Worm (Caenorhabditis elegans) whole organism, young adult: ENCODE results near the gene riok-3.

Source experiments
- F37B4.10 ChIP-seq: fragments of 200-800 bp; sonication (Bioruptor generic); IDR thresholded peaks from 2 replicates; pipeline ENCODE4 v1.3.6; 2022; ENCODE audit warnings: missing genetic modification characterization, missing compliant biosample characterization
- Y53G8AR.9 ChIP-seq: fragments of 200-800 bp; sonication (Bioruptor generic); conservative IDR thresholded peaks from 2 replicates; pipeline ENCODE4 v1.3.6; 2022; ENCODE audit warnings: missing genetic modification reagents, missing genetic modification characterization, missing compliant biosample characterization
- Y67H2A.10 ChIP-seq: fragments of 200-800 bp; sonication (Bioruptor generic); conservative IDR thresholded peaks from 2 replicates; pipeline ENCODE4 v1.3.6; 2022; ENCODE audit warnings: missing genetic modification reagents, missing genetic modification characterization, missing compliant biosample characterization
- ama-1 ChIP-seq, 3 experiments: fragments of 150-350 bp in 1 of 3; sonication (generic microtip) in 2 of 3; optimal IDR thresholded peaks; 2 replicates each; lab custom pipeline; 2014 to 2018; ENCODE audit warnings: missing biosample characterization in 2 of 3, missing genetic modification characterization in 2 of 3, missing genetic modification reagents in 2 of 3
- bed-2 ChIP-seq: fragments of 200-800 bp; sonication (Bioruptor generic); IDR thresholded peaks from 2 replicates; pipeline ENCODE4 v1.3.6; 2022; ENCODE audit warnings: missing genetic modification reagents, missing genetic modification characterization, missing compliant biosample characterization
- dox-1 ChIP-seq: fragments of 200-800 bp; sonication (Bioruptor generic); IDR thresholded peaks from 2 replicates; pipeline ENCODE4 v1.3.6; 2022; ENCODE audit warnings: missing genetic modification reagents, missing genetic modification characterization, missing compliant biosample characterization
- hrde-1 ChIP-seq: sonication (generic microtip); optimal IDR thresholded peaks from 2 replicates; lab custom pipeline; 2016; ENCODE audit warnings: missing genetic modification characterization, mild to moderate bottlenecking, missing compliant biosample characterization, moderate library complexity, missing genotype, missing genetic modification reagents, borderline replicate concordance
- sea-2 ChIP-seq: fragments of 200-800 bp; sonication (Bioruptor generic); IDR thresholded peaks from 2 replicates; pipeline ENCODE4 v1.3.6; 2022; ENCODE audit warnings: missing genetic modification characterization, missing compliant biosample characterization
- snpc-1.3 ChIP-seq: sonication (generic microtip); optimal IDR thresholded peaks from 2 replicates; lab custom pipeline; 2017; ENCODE audit warnings: missing genetic modification characterization, mild to moderate bottlenecking, missing compliant biosample characterization, antibody characterized with exemption, moderate library complexity, missing genotype, missing genetic modification reagents; ENCODE audit not compliant: insufficient read depth
- somi-1 ChIP-seq: fragments of 200-800 bp; sonication (Bioruptor generic); optimal IDR thresholded peaks from 2 replicates; lab custom pipeline; 2018; ENCODE audit warnings: mild to moderate bottlenecking, missing genetic modification characterization, missing compliant biosample characterization
- tlf-1 ChIP-seq: fragments of 200-800 bp; sonication (Bioruptor generic); optimal IDR thresholded peaks from 2 replicates; lab custom pipeline; 2018; ENCODE audit warnings: mild to moderate bottlenecking, missing genetic modification characterization, missing compliant biosample characterization
- unc-130 ChIP-seq: sonication (generic microtip); optimal IDR thresholded peaks from 2 replicates; lab custom pipeline; 2016; ENCODE audit warnings: missing genetic modification reagents, missing genetic modification characterization, missing compliant biosample characterization
- unc-62 ChIP-seq: fragments of 150-350 bp; optimal IDR thresholded peaks from 2 replicates; lab custom pipeline; 2014; ENCODE audit warnings: missing biosample characterization, missing genetic modification reagents, missing genetic modification characterization

- TF ChIP-seq unc-130, result no peak
- TF ChIP-seq sea-2, result no peak
- TF ChIP-seq Y67H2A.10 (GFP tag; lab: Robert Waterston, UW), result no peak
- TF ChIP-seq hrde-1 (tag; lab: Kevin White, UChicago), result no peak
- no peak for TF ChIP-seq Y53G8AR.9 (GFP tag; lab: Robert Waterston, UW)
- TF ChIP-seq somi-1 (GFP tag; lab: Kevin White, UChicago), result no peak
- TF ChIP-seq unc-62 (GFP tag; lab: Kevin White, UChicago), result no peak
- no peak for TF ChIP-seq tlf-1 (GFP tag; lab: Kevin White, UChicago)
- TF ChIP-seq ama-1 (optimal IDR thresholded peaks at IDR 0.05; lab: Kevin White, UChicago), result no peak
- TF ChIP-seq ama-1 (GFP tag; optimal IDR thresholded peaks at IDR 0.05; lab: Kevin White, UChicago), result no peak
- no peak for TF ChIP-seq snpc-1.3
- TF ChIP-seq dox-1 (GFP tag; lab: Robert Waterston, UW), result no peak
- TF ChIP-seq F37B4.10, result no peak
- TF ChIP-seq bed-2 (GFP tag; lab: Robert Waterston, UW), result no peak
Measured at ce11 chrIII:9782483-9783081, 22.2 kb downstream of the riok-3 start, which contains the start of gene R10E11.6.
